Worm (Caenorhabditis elegans) whole organism, mixed stage, embryonic: ENCODE data around the gene Y45F3A.4.

Source experiments
- blmp-1 ChIP-seq: fragments of 150-350 bp; optimal IDR thresholded peaks from 2 replicates; lab custom pipeline; 2014; ENCODE audit warnings: missing biosample characterization, missing genetic modification characterization
- cnd-1 ChIP-seq: fragments of 200-800 bp; sonication (Bioruptor generic); optimal IDR thresholded peaks from 2 replicates; lab custom pipeline; 2018; ENCODE audit warnings: mild to moderate bottlenecking, missing genetic modification characterization, missing compliant biosample characterization
- nhr-12 ChIP-seq: fragments of 150-350 bp; optimal IDR thresholded peaks from 2 replicates; lab custom pipeline; 2014; ENCODE audit warnings: missing biosample characterization, missing genetic modification characterization
- sem-2 ChIP-seq: fragments of 200-800 bp; sonication (Bioruptor generic); optimal IDR thresholded peaks from 2 replicates; lab custom pipeline; 2018; ENCODE audit warnings: mild to moderate bottlenecking, missing genetic modification characterization, missing compliant biosample characterization

DNA sequence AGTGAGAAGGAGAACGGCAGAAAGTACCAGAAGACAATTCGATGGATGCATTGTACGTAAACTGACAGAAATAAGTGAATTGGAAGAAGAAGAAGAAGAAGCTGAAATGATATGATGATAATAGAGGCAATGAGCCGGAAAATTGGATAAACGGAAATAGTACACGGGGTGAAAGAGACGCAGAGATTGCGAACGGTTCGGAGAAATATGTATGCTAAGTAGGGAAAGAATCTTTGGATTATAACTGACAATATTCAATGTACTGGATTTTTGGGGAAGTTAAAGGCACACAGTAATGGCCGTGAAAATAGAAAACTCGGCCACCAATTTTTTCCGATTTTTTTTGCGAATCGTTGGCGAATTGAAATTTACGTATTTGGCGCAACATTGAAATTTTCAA, at the start of gene Y45F3A.4:
- TF ChIP-seq nhr-12 (tag; lab: Kevin White, UChicago) (no peak), sem-2 (GFP tag; lab: Kevin White, UChicago) (no peak), cnd-1 (tag; lab: Kevin White, UChicago) (no peak), blmp-1 (tag; lab: Kevin White, UChicago) (no peak)
